Fruit fly (Drosophila melanogaster) Kc167 (cell line): Measurements from ENCODE around the gene sra.

Experiments used
- Myc ChIP-seq: fragments of >200 bp; optimal IDR thresholded peaks from 2 replicates; lab custom pipeline; 2017; ENCODE audit warnings: missing external identifiers
- Sin3A ChIP-seq: fragments of >200 bp; optimal IDR thresholded peaks from 2 replicates; lab custom pipeline; 2018; ENCODE audit warnings: missing external identifiers
- h ChIP-seq: fragments of >200 bp; optimal IDR thresholded peaks from 3 replicates; lab custom pipeline; 2018; ENCODE audit warnings: missing external identifiers
- insv ChIP-seq: fragments of >200 bp; optimal IDR thresholded peaks from 3 replicates; lab custom pipeline; 2018; ENCODE audit warnings: missing external identifiers
- psq ChIP-seq: fragments of >200 bp; optimal IDR thresholded peaks from 2 replicates; lab custom pipeline; 2017; ENCODE audit warnings: missing external identifiers
- ttk ChIP-seq: sonication (Bioruptor generic); optimal IDR thresholded peaks from 2 replicates; lab custom pipeline; 2017; ENCODE audit warnings: missing external identifiers

Gene sra

dm6 chr3R:16214474-16215318 is 27.9 kb downstream of the sra start:
- no peak for TF ChIP-seq ttk (lab: Kevin White, UChicago)

- no peak for TF ChIP-seq Myc
- TF ChIP-seq h (lab: Kevin White, UChicago): no peak
- no peak for TF ChIP-seq ttk (lab: Kevin White, UChicago)
- no peak for TF ChIP-seq Sin3A
- TF ChIP-seq insv (lab: Kevin White, UChicago): no peak
- no peak for TF ChIP-seq psq
Observed at dm6 chr3R:16215319-16215701, 28.5 kb downstream of the sra start.

dm6 chr3R:16217368-16217767 is 30.6 kb downstream of the sra start:
- TF ChIP-seq insv (lab: Kevin White, UChicago): no peak
- TF ChIP-seq h (lab: Kevin White, UChicago): no peak
- TF ChIP-seq Sin3A: no peak
- no peak for TF ChIP-seq ttk (lab: Kevin White, UChicago)
- TF ChIP-seq psq: no peak
- TF ChIP-seq Myc: no peak

dm6 chr3R:16218251-16219030 is 31.6 kb downstream of the sra start:
- TF ChIP-seq psq (no peak), Myc (no peak), Sin3A (no peak), insv (lab: Kevin White, UChicago) (no peak), ttk (lab: Kevin White, UChicago) (no peak), h (lab: Kevin White, UChicago) (no peak)

- TF ChIP-seq h (lab: Kevin White, UChicago) (no peak), psq (no peak), Sin3A (no peak), insv (lab: Kevin White, UChicago) (no peak), ttk (lab: Kevin White, UChicago) (no peak), Myc (no peak)
Observed at dm6 chr3R:16220050-16220670, 33.4 kb downstream of the sra start.

dm6 chr3R:16220854-16221253 is 34.1 kb downstream of the sra start:
- TF ChIP-seq Myc (no peak), ttk (lab: Kevin White, UChicago) (no peak), insv (lab: Kevin White, UChicago) (no peak), h (lab: Kevin White, UChicago) (no peak), Sin3A (no peak), psq (no peak)

- TF ChIP-seq Sin3A (no peak), h (lab: Kevin White, UChicago) (no peak)
Observed at dm6 chr3R:16221359-16222299, 34.8 kb downstream of the sra start.

- TF ChIP-seq insv (lab: Kevin White, UChicago) (no peak), psq (no peak), Myc (no peak), h (lab: Kevin White, UChicago) (no peak), Sin3A (no peak), ttk (lab: Kevin White, UChicago) (no peak)
Observed at dm6 chr3R:16222300-16222903, 35.6 kb downstream of the sra start.

- no peak for TF ChIP-seq ttk (lab: Kevin White, UChicago)
- TF ChIP-seq psq: no peak
- no peak for TF ChIP-seq insv (lab: Kevin White, UChicago)
- TF ChIP-seq h (lab: Kevin White, UChicago): no peak
Observed at dm6 chr3R:16223252-16224037, 36.6 kb downstream of the sra start.

dm6 chr3R:16224415-16225165 is 37.8 kb downstream of the sra start:
- no peak for TF ChIP-seq h (lab: Kevin White, UChicago)
- TF ChIP-seq Sin3A: no peak
- TF ChIP-seq psq: no peak
- no peak for TF ChIP-seq ttk (lab: Kevin White, UChicago)
- TF ChIP-seq insv (lab: Kevin White, UChicago): no peak
- no peak for TF ChIP-seq Myc
